Worm (Caenorhabditis elegans): ENCODE data around the gene R02E4.1.

The R02E4.1 gene

DNA sequence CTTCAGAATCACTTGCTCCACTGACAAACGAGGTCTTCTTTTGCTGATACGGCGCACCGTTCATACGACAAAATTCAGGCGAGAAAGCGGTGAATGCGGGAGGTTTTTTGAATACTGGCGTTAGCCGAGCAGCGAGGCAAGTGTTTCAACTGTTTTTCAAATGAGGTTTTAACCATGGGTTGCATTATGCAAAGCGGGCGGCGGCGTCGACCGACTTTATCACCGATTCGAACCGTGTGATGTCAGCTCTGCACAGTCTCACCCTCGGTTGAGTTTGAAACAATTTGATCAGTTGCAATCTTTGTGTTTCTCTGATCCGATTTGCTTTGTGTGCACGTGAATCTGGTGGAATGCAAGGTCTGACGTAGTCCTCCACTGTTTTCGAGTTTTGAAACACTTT, 3.9 kb downstream of the R02E4.1 start, which contains the start of gene clh-4:
clh-4 (minus strand) TSS at position 101 of the 400 bp plus-strand sequence.
- no peak for TF ChIP-seq ceh-16 (tag; optimal IDR thresholded peaks at IDR 0.05)
- TF ChIP-seq unc-39 (tag; optimal IDR thresholded peaks at IDR 0.05): no peak
- TF ChIP-seq daf-12 (tag; optimal IDR thresholded peaks at IDR 0.05): no peak

DNA sequence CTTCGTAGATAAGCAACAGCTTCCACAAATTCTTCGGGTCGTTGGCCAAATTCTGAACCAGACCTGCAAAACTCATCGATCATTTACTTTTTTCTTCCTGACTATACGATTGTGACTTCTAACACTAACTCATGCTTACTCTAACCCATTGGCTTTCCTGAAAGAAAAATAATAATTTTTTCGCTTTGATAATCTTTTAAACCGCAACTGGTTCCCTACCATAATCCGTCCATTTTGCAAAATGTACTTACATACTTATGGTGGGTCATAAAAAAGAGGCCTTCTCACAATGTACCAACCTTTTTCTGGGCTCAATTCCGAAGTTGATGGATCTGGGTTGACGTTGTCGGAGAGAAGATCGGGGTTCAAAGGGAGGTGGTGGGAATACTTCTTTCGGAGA, 9.4 kb downstream of the R02E4.1 start:
- TF ChIP-seq elt-3 (tag; optimal IDR thresholded peaks at IDR 0.05): no peak
- TF ChIP-seq elt-1 (tag; optimal IDR thresholded peaks at IDR 0.05): peak; percentile 47
- peak; percentile 3 for TF ChIP-seq lin-39 (tag; optimal IDR thresholded peaks at IDR 0.05)

DNA sequence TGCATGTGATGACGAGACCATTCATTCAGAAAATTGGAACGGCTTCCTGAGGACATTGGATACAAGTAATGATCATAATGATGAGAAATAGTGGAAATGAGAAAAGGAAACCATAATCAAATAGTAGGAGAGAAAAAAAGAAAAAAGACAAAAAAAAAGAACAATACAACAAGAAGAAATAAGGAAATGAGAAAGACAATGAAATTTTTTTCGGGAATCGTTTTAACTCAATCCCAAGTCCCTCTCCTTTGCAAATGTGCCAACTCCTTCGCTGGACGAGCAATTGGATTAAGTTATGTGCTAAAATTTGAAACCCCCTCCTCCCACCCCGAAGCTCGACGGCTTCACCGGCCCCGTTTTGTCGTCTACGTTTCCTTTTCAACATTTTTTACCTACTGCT, 15.4 kb downstream of the R02E4.1 start:
- TF ChIP-seq fkh-10 (GFP tag; optimal IDR thresholded peaks at IDR 0.05): peak; percentile 80
- TF ChIP-seq nhr-76 (tag; optimal IDR thresholded peaks at IDR 0.05): no peak

DNA sequence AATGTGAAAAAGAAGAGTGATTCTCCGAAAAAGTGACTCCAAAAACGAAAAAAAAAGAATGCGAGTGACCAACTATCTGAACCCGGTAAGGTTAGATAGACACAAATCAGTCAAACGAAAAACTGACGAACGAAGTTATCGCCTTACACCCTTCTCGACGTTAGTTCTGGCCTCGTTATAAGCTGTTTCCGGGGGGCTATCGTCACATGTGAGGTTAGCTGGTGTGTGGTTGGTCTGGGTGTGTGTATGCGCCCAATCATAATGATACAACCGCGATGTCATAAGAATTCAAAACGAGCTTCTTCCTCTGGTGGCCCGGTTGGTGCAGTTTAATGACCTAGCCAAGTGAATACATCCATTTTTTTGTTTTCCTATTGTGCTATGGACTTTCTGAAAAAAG, 18.8 kb downstream of the R02E4.1 start:
- TF ChIP-seq ceh-16 (tag; optimal IDR thresholded peaks at IDR 0.05) (no peak), pqm-1 (tag; optimal IDR thresholded peaks at IDR 0.05) (peak; percentile 1)

DNA sequence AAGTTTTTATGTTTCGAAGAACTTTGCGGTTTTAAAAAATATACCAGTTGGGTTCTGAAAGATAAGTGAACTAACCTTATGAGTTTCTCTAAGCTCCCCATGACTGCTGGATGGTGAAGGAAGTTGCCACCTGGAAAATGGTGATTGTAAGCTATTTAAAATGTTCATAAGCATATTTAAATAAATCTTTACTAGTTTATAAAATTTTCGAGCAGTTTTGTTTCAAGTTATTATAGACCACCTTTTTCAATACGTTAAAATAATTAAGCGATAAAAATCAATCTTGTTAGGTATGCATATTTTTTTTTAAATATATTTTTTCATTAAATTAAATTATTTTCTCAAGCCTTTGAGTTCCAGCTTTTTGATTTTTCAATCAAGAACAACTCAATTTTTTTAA, 25.1 kb downstream of the R02E4.1 start, which contains the start of gene T06F4.1:
T06F4.1 (minus strand) TSS at position 101 of the 400 bp plus-strand sequence.
- TF ChIP-seq ceh-9 (tag; optimal IDR thresholded peaks at IDR 0.05) (no peak), nhr-25 (tag; optimal IDR thresholded peaks at IDR 0.05) (no peak), zag-1 (tag; optimal IDR thresholded peaks at IDR 0.05) (no peak), fkh-2 (tag; optimal IDR thresholded peaks at IDR 0.05) (no peak), fos-1 (tag; optimal IDR thresholded peaks at IDR 0.05) (no peak), jun-1 (tag; optimal IDR thresholded peaks at IDR 0.05) (no peak), skn-1 (tag; optimal IDR thresholded peaks at IDR 0.05) (no peak), lsy-12 (tag; optimal IDR thresholded peaks at IDR 0.05) (no peak), nhr-28 (tag; optimal IDR thresholded peaks at IDR 0.05) (no peak), pha-4 (tag; optimal IDR thresholded peaks at IDR 0.05) (no peak)

DNA sequence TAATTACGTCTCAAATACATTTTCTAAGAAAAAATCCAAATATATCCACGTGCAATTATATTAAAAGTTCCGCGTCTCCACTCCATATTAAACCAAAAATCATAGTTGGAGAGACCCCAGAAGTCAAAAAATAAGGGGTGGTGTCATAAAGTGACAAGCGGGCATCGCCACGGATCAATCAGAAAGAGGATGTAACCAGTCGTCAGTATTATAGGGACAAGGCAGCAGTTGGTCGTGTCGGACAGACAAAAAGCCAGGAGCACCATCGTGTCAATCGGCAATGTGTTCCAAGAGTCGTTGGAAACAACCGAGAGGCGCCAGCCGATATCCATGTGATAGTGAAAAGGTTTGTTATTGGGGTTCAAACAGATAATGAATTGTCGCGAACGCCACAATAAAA, 28.4 kb downstream of the R02E4.1 start:
- TF ChIP-seq unc-62 (GFP tag; optimal IDR thresholded peaks at IDR 0.05): peak; percentile 66
- no peak for TF ChIP-seq sea-2 (GFP tag; optimal IDR thresholded peaks at IDR 0.05)

DNA sequence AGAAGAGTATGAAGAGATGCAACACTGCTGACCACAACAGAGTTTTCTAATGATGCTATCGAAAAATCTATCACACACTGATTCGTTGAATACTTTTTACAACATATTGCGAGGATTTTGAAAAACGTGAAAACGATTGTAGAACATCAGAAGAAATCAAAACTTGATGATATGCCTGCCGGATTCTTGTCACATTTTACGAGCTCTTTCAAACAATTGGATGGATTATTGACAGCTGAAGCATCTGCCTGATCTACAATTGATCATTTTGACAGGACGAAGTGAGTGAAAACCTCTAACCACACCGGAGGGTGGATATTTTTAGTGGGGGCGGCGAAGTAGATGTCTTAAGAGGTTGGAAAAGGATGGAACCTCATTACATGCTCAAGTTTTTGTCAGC, 31.8 kb downstream of the R02E4.1 start:
- TF ChIP-seq lsy-12 (tag; optimal IDR thresholded peaks at IDR 0.05): no peak
- TF ChIP-seq mml-1 (tag; optimal IDR thresholded peaks at IDR 0.05): no peak
- TF ChIP-seq nhr-43 (tag; optimal IDR thresholded peaks at IDR 0.05; ENCODE audit: poor library complexity, severe bottlenecking): no peak
- no peak for TF ChIP-seq ceh-28 (tag; optimal IDR thresholded peaks at IDR 0.05)
- TF ChIP-seq ceh-82 (tag; optimal IDR thresholded peaks at IDR 0.05): no peak
- TF ChIP-seq nfya-1 (tag; optimal IDR thresholded peaks at IDR 0.05; ENCODE audit: insufficient read depth): no peak
- TF ChIP-seq snpc-4 (tag; optimal IDR thresholded peaks at IDR 0.05): no peak
- TF ChIP-seq ceh-9 (tag; optimal IDR thresholded peaks at IDR 0.05): no peak
- TF ChIP-seq nhr-76 (tag; optimal IDR thresholded peaks at IDR 0.05): no peak
- TF ChIP-seq sea-2 (GFP tag; optimal IDR thresholded peaks at IDR 0.05): no peak
- no peak for TF ChIP-seq elt-1 (tag; optimal IDR thresholded peaks at IDR 0.05)
- no peak for TF ChIP-seq nhr-12 (tag; optimal IDR thresholded peaks at IDR 0.05)
- TF ChIP-seq nhr-23 (tag; optimal IDR thresholded peaks at IDR 0.05): no peak
- no peak for TF ChIP-seq elt-2 (tag; optimal IDR thresholded peaks at IDR 0.05)
- no peak for TF ChIP-seq unc-39 (tag; optimal IDR thresholded peaks at IDR 0.05)
- TF ChIP-seq zag-1 (tag; optimal IDR thresholded peaks at IDR 0.05): no peak
- TF ChIP-seq fos-1 (tag; optimal IDR thresholded peaks at IDR 0.05): no peak
